Worm (Caenorhabditis elegans) whole organism, L2 larva: Measurements from ENCODE around the gene R11D1.3.

Experiments
- C34F6.9 ChIP-seq: fragments of 150-350 bp; optimal IDR thresholded peaks from 2 replicates; lab custom pipeline; 2014; ENCODE audit warnings: missing biosample characterization, missing genetic modification characterization
- F13H6.1 ChIP-seq: sonication (generic microtip); optimal IDR thresholded peaks from 2 replicates; lab custom pipeline; 2016; ENCODE audit warnings: missing genetic modification characterization, missing compliant biosample characterization
- Y55F3AM.14 ChIP-seq: fragments of 200-800 bp; sonication (Bioruptor generic); optimal IDR thresholded peaks from 2 replicates; lab custom pipeline; 2018; ENCODE audit warnings: mild to moderate bottlenecking, missing genetic modification characterization, missing compliant biosample characterization
- ZK546.5 ChIP-seq: sonication (generic microtip); optimal IDR thresholded peaks from 2 replicates; lab custom pipeline; 2017; ENCODE audit warnings: missing biosample characterization, missing genetic modification characterization
- ama-1 ChIP-seq: fragments of 150-350 bp; optimal IDR thresholded peaks from 2 replicates; lab custom pipeline; 2018; ENCODE audit warnings: inconsistent platforms
- ceh-16 ChIP-seq: fragments of 150-350 bp; optimal IDR thresholded peaks from 2 replicates; lab custom pipeline; 2014; ENCODE audit warnings: missing biosample characterization, missing genetic modification characterization
- ceh-82 ChIP-seq: fragments of 150-350 bp; optimal IDR thresholded peaks from 2 replicates; lab custom pipeline; 2014; ENCODE audit warnings: missing biosample characterization, missing genetic modification characterization
- crh-2 ChIP-seq: sonication (generic microtip); optimal IDR thresholded peaks from 2 replicates; lab custom pipeline; 2017; ENCODE audit warnings: missing biosample characterization, missing genetic modification characterization
- dmd-4 ChIP-seq: sonication (generic microtip); optimal IDR thresholded peaks from 2 replicates; lab custom pipeline; 2017; ENCODE audit warnings: missing biosample characterization, missing genetic modification characterization
- elt-1 ChIP-seq: fragments of 150-350 bp; optimal IDR thresholded peaks from 2 replicates; lab custom pipeline; 2014; ENCODE audit warnings: missing biosample characterization, missing genetic modification characterization
- fos-1 ChIP-seq: fragments of 150-350 bp; optimal IDR thresholded peaks from 2 replicates; lab custom pipeline; 2014; ENCODE audit warnings: missing biosample characterization, missing genetic modification characterization
- gmeb-1 ChIP-seq: fragments of 150-350 bp; optimal IDR thresholded peaks from 2 replicates; lab custom pipeline; 2014; ENCODE audit warnings: missing biosample characterization, missing genetic modification characterization
- lsy-2 ChIP-seq, 2 experiments: fragments of 150-350 bp in 1 of 2; sonication (generic microtip) in 1 of 2; optimal IDR thresholded peaks; 2 replicates each; lab custom pipeline; 2014 to 2017; ENCODE audit warnings: missing biosample characterization in 2 of 2, missing genetic modification characterization in 2 of 2
- mab-5 ChIP-seq: fragments of 150-350 bp; optimal IDR thresholded peaks from 2 replicates; lab custom pipeline; 2014; ENCODE audit warnings: missing biosample characterization, missing genetic modification characterization
- mbf-1 ChIP-seq: sonication (generic microtip); optimal IDR thresholded peaks from 2 replicates; lab custom pipeline; 2017; ENCODE audit warnings: missing biosample characterization, missing genetic modification characterization
- mdl-1 ChIP-seq, 2 experiments: fragments of 150-350 bp in 1 of 2; sonication (generic microtip) in 1 of 2; optimal IDR thresholded peaks; 2 replicates each; lab custom pipeline; 2017; ENCODE audit warnings: missing biosample characterization in 2 of 2, missing genetic modification characterization in 2 of 2
- nhr-10 ChIP-seq: sonication (generic microtip); optimal IDR thresholded peaks from 2 replicates; lab custom pipeline; 2017; ENCODE audit warnings: missing biosample characterization, missing genetic modification characterization
- nhr-12 ChIP-seq: fragments of 150-350 bp; optimal IDR thresholded peaks from 2 replicates; lab custom pipeline; 2014; ENCODE audit warnings: missing biosample characterization, missing genetic modification characterization
- nhr-129 ChIP-seq: fragments of 150-350 bp; optimal IDR thresholded peaks from 2 replicates; lab custom pipeline; 2014; ENCODE audit warnings: missing biosample characterization, missing genetic modification characterization
- nhr-21 ChIP-seq: fragments of 150-350 bp; optimal IDR thresholded peaks from 2 replicates; lab custom pipeline; 2014; ENCODE audit warnings: missing biosample characterization, missing genetic modification characterization
- nhr-23 ChIP-seq: fragments of 150-350 bp; optimal IDR thresholded peaks from 2 replicates; lab custom pipeline; 2014; ENCODE audit warnings: missing biosample characterization, missing genetic modification reagents, missing genetic modification characterization
- nhr-237 ChIP-seq: fragments of 150-350 bp; optimal IDR thresholded peaks from 2 replicates; lab custom pipeline; 2014; ENCODE audit warnings: missing biosample characterization, missing genetic modification characterization
- nhr-25 ChIP-seq: fragments of 150-350 bp; sonication (generic microtip); optimal IDR thresholded peaks from 3 replicates; lab custom pipeline; 2014; ENCODE audit warnings: missing biosample characterization, missing genetic modification characterization
- nhr-77 ChIP-seq: fragments of 150-350 bp; optimal IDR thresholded peaks from 2 replicates; lab custom pipeline; 2014; ENCODE audit warnings: missing biosample characterization, missing genetic modification characterization
- peb-1 ChIP-seq: fragments of 150-350 bp; optimal IDR thresholded peaks from 2 replicates; lab custom pipeline; 2014; ENCODE audit warnings: missing biosample characterization, missing genetic modification characterization
- sem-4 ChIP-seq: fragments of 150-350 bp; optimal IDR thresholded peaks from 2 replicates; lab custom pipeline; 2014; ENCODE audit warnings: missing biosample characterization, missing genetic modification reagents, missing genetic modification characterization
- skn-1 ChIP-seq: sonication (generic microtip); optimal IDR thresholded peaks from 2 replicates; lab custom pipeline; 2017; ENCODE audit warnings: missing biosample characterization, missing genetic modification characterization
- sma-3 ChIP-seq: sonication (generic microtip); optimal IDR thresholded peaks from 2 replicates; lab custom pipeline; 2016; ENCODE audit warnings: missing genetic modification reagents, missing genetic modification characterization, missing compliant biosample characterization
- sma-9 ChIP-seq, 2 experiments: fragments of 150-350 bp in 1 of 2; sonication (generic microtip) in 1 of 2; optimal IDR thresholded peaks; 2 replicates each; lab custom pipeline; 2014 to 2016; ENCODE audit warnings: missing genetic modification characterization in 2 of 2, mild to moderate bottlenecking in 1 of 2, missing biosample characterization in 1 of 2, missing compliant biosample characterization in 1 of 2, missing genetic modification reagents in 1 of 2, moderate library complexity in 1 of 2
- unc-39 ChIP-seq: fragments of 150-350 bp; optimal IDR thresholded peaks from 2 replicates; lab custom pipeline; 2014; ENCODE audit warnings: missing biosample characterization, missing genetic modification characterization
- zag-1 ChIP-seq: fragments of 150-350 bp; optimal IDR thresholded peaks from 2 replicates; lab custom pipeline; 2014; ENCODE audit warnings: missing biosample characterization, missing genetic modification characterization
- ztf-11 ChIP-seq: sonication (generic microtip); optimal IDR thresholded peaks from 2 replicates; lab custom pipeline; 2017; ENCODE audit warnings: missing biosample characterization, missing genetic modification characterization

R11D1.3 gene

DNA sequence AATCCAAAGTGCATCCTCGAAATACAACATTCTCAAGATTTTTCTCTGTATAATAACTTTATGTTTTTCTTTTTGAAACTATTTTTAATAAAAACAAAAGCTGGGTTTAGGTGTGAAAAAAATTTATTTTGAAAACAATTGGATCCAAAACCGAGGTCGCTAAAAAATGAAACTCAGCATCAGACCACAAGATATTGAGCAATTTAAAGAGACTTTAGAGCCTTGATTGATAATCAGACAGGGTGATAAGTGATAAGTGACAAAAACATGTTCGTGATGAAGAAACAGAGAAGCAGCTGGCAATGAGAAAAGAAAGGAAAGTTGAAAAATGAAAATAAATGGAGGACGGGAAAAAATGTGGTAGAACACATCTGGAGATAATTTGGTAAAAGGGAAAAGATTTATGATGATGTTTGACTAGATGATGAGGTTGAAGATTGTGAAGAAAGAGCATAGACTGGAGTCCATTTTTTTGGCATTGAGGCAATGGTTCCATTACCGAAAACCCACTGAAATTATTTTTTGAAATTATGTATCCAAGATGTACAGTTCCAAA lies 39.7 kb upstream of the R11D1.3 start, which contains the start of gene C15C8.6:
C15C8.6 (minus strand) TSS at position 51 of the 556 bp plus-strand sequence.
- no peak for TF ChIP-seq ama-1 (lab: Kevin White, UChicago)
- no peak for TF ChIP-seq sem-4 (tag; lab: Kevin White, UChicago)
- TF ChIP-seq mdl-1 (tag; optimal IDR thresholded peaks at IDR 0.05; lab: Kevin White, UChicago): no peak
- no peak for TF ChIP-seq mbf-1 (tag; lab: Kevin White, UChicago)
- no peak for TF ChIP-seq nhr-10 (tag; lab: Kevin White, UChicago)
- no peak for TF ChIP-seq lsy-2 (tag; optimal IDR thresholded peaks at IDR 0.05; lab: Kevin White, UChicago)

DNA sequence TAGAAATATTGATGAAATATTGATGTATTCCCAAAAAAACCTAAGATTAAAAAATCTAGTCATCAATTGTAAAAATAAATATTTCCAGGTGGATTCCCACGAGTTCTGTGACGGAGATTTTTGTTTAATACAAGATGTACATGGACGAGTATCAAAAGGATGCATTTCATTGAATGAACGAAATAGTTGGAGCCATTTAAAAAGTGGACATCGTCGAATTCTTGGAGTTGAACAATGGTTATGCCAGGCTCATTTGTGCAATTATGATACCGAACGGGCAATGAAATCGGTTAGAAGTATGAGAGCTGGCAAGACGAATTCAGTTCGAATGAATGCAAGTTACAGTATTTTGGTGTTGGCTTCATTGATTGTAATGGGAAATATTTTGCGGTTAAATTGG lies 37.7 kb upstream of the R11D1.3 start:
- TF ChIP-seq nhr-237 (tag; lab: Kevin White, UChicago) (no peak), nhr-25 (tag; lab: Kevin White, UChicago) (no peak), ceh-82 (tag; lab: Kevin White, UChicago) (no peak), unc-39 (tag; lab: Kevin White, UChicago) (no peak), nhr-21 (tag; lab: Kevin White, UChicago) (no peak), Y55F3AM.14 (GFP tag; lab: Kevin White, UChicago) (no peak), C34F6.9 (tag; lab: Kevin White, UChicago) (no peak), mbf-1 (tag; lab: Kevin White, UChicago) (no peak), peb-1 (no peak), nhr-10 (tag; lab: Kevin White, UChicago) (no peak), nhr-77 (tag; lab: Kevin White, UChicago) (no peak), dmd-4 (no peak), ceh-16 (tag; lab: Kevin White, UChicago) (no peak), nhr-12 (tag; lab: Kevin White, UChicago) (no peak), fos-1 (tag; lab: Kevin White, UChicago) (no peak), sma-3 (no peak)

DNA sequence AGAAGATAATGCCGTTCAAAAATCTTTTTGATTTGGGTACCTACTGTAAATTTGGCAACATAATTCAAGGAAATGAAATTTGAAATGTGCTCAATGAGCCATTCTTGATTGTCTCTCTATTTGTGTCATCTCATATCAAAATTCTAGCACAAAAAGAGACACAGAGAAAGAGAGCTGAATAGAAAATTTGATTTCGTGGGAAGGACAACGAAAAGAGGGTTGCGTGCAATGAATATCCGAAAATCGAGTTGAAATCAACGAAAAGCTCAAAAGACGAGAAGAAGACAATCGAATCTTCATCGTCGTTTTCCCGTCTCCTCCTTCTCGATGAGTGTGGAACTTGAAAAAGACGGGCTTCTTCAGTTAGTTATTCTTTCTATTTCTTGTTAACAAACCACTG lies 36.0 kb upstream of the R11D1.3 start, which contains the start of gene C15C8.5:
C15C8.5 (plus strand) TSS at position 152 of the 400 bp plus-strand sequence.
- no peak for TF ChIP-seq nhr-10 (tag; lab: Kevin White, UChicago)
- no peak for TF ChIP-seq zag-1 (tag; lab: Kevin White, UChicago)
- no peak for TF ChIP-seq sma-3
- TF ChIP-seq mab-5 (tag; lab: Kevin White, UChicago): no peak
- no peak for TF ChIP-seq mdl-1 (tag; optimal IDR thresholded peaks at IDR 0.05; lab: Kevin White, UChicago)
- TF ChIP-seq skn-1 (tag; lab: Kevin White, UChicago): no peak
- no peak for TF ChIP-seq Y55F3AM.14 (GFP tag; lab: Kevin White, UChicago)
- TF ChIP-seq ama-1 (lab: Kevin White, UChicago): no peak
- no peak for TF ChIP-seq F13H6.1 (tag; lab: Kevin White, UChicago)
- no peak for TF ChIP-seq nhr-23 (tag; lab: Kevin White, UChicago)
- TF ChIP-seq nhr-129 (tag; lab: Kevin White, UChicago): no peak

DNA sequence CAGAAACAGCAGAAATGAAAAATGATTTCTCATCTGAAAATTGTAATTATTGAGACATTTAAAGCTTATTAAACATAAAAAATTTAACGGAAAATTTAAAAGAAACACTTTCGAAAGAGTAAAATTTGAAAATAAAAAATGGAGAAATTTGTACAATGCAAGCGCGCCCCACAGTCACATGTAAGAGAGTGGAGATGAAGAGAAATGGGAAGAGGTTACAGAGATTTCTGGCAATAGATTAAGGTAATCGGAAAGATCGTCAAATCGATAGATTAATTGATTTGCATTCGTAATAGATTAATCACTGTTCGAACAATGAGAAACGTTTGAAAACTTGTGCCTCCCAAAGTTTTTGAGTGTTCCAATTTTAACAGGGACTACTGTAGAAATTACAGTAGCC lies 35.5 kb upstream of the R11D1.3 start, which contains the start of gene C15C8.4:
C15C8.4 (minus strand) TSS at position 33 of the 400 bp plus-strand sequence.
- TF ChIP-seq fos-1 (tag; lab: Kevin White, UChicago): no peak

ce11 chrV:12744979-12745378 lies 33.1 kb upstream of the R11D1.3 start, which contains the start of gene C15C8.7:
Gene C15C8.7 (minus strand): TSS chrV:12745050.
- TF ChIP-seq F13H6.1 (tag; lab: Kevin White, UChicago): peak; percentile 6
- peak; percentile 63 for TF ChIP-seq fos-1 (tag; lab: Kevin White, UChicago)
- no peak for TF ChIP-seq ceh-16 (tag; lab: Kevin White, UChicago)

DNA sequence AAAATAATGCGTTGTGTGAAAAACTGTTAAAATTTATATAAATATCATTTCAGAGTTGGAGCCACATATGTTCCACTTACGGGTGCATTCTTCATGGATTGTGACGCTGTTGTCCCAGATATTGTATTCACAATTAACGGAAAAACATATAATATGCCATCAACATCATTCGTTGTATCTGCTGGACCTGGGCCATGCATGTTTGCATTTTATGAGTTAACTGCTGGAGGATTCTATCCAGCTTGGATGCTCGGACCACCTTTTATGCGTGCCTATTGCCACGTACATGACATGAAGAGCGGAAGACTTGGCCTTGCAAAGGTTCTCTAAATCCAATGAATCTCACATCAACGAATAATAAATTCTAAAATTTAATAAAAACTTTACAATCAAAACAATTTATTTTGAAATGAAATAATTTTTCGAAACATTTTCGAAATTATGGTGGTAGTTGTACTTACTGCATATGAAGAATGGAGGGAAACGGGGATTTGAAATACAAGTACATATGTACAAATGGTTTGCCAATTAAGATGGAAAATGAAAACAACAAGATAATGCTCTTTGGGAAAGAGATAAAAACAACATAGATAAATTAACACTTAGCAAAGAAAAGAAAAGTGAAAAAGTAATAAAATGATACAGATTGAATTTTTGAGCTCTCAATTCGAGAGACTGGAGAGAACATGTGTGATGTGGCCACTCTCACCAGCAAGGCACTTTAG lies 32.0 kb upstream of the R11D1.3 start:
- no peak for TF ChIP-seq peb-1
- TF ChIP-seq ztf-11 (tag; lab: Kevin White, UChicago): no peak

- TF ChIP-seq nhr-23 (tag; lab: Kevin White, UChicago) (no peak), F13H6.1 (tag; lab: Kevin White, UChicago) (no peak), ZK546.5 (tag; lab: Kevin White, UChicago) (no peak), crh-2 (tag; lab: Kevin White, UChicago) (peak; percentile 70), mbf-1 (tag; lab: Kevin White, UChicago) (no peak), sma-9 (GFP tag; optimal IDR thresholded peaks at IDR 0.05; lab: Kevin White, UChicago) (peak; percentile 54), sma-9 (tag; optimal IDR thresholded peaks at IDR 0.05; lab: Kevin White, UChicago) (no peak), gmeb-1 (tag; lab: Kevin White, UChicago) (peak; percentile 8), nhr-77 (tag; lab: Kevin White, UChicago) (no peak), mab-5 (tag; lab: Kevin White, UChicago) (no peak), elt-1 (tag; lab: Kevin White, UChicago) (no peak), fos-1 (tag; lab: Kevin White, UChicago) (peak; percentile 82), nhr-129 (tag; lab: Kevin White, UChicago) (peak; percentile 96)
Measured at ce11 chrV:12741684-12742083, 29.8 kb upstream of the R11D1.3 start, which contains the start of gene hrg-7. Gene hrg-7 (plus strand): TSS chrV:12742041.
